Fruit fly (Drosophila melanogaster): ENCODE measurements around the gene tara.

The tara gene

DNA sequence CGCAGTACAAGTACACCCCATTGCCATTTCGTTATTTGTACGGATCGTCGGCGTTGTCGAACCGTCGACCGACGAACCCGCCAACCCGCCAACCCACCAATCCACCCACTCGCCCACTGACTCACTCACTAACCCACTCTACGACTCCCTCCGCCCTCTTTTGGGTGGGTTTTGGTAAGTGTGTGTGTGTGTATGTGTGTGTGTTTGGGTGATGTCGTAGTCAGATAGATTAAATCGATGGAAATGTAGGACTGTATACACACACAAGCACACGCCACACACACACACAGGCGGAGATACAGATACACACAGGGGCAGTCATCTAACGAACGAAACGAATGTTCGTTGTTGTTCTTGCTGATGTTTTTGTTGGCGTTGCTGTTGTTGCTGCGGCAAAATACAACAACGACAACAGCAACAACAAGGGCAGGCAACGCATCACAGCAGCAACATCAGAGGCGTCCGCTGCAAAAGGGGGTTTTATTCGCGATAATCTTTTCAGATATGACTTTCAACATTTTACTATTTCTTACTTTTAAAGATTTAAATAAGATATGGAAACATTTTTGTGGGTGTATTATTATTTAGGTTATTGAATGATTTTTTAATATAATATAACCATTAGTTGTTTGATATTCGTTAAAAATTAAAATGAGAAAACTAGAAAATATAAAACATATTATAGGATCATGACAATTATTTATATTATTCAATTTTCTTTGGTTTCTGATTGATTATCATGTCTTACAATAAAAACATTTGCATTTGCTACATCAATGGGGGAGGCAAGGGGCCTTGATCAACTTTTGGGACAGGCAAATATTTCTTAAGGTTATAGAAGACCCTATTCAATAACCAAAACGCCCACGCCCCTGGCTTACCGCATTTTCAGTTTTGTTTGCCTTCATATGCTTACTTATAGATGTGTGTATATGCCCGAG is 3.8 kb upstream of the tara start (continued):
- TF ChIP-seq CG2120 (GFP tag; optimal IDR thresholded peaks at IDR 0.05): peak; percentile 63
- TF ChIP-seq CG10366 (GFP tag; IDR thresholded peaks at IDR 0.05): peak; percentile 71
- peak; percentile 98 for TF ChIP-seq nmo (GFP tag; optimal IDR thresholded peaks at IDR 0.05)
- TF ChIP-seq CG10959 (GFP tag; IDR thresholded peaks at IDR 0.05): no peak
- peak; percentile 33 for TF ChIP-seq ac (GFP tag; optimal IDR thresholded peaks at IDR 0.05)
- peak; percentile 41 for TF ChIP-seq CG15479 (GFP tag; optimal IDR thresholded peaks at IDR 0.05)
- TF ChIP-seq Spps (tag; optimal IDR thresholded peaks at IDR 0.05): peak; percentile 87
- no peak for TF ChIP-seq D (optimal IDR thresholded peaks at IDR 0.05)
- peak; percentile 95 for TF ChIP-seq D (GFP tag; optimal IDR thresholded peaks at IDR 0.05)
- no peak for TF ChIP-seq Camta (GFP tag; optimal IDR thresholded peaks at IDR 0.05)
- TF ChIP-seq Xrp1 (GFP tag; IDR thresholded peaks at IDR 0.05): peak; percentile 71
- peak; percentile 96 for TF ChIP-seq CG14710 (tag; optimal IDR thresholded peaks at IDR 0.05)
- no peak for TF ChIP-seq klu (GFP tag; IDR thresholded peaks at IDR 0.05)
- peak; percentile 54 for TF ChIP-seq gt (GFP tag; IDR thresholded peaks at IDR 0.05)
- TF ChIP-seq jigr1 (GFP tag; IDR thresholded peaks at IDR 0.05): no peak; the same call in 2 of the 3 replicates
- no peak for TF ChIP-seq gfzf (GFP tag; optimal IDR thresholded peaks at IDR 0.05)
- no peak for TF ChIP-seq Side (GFP tag; optimal IDR thresholded peaks at IDR 0.05)
- TF ChIP-seq Hey (tag; optimal IDR thresholded peaks at IDR 0.05): no peak
- TF ChIP-seq az2 (GFP tag; optimal IDR thresholded peaks at IDR 0.05): peak; percentile 87
- no peak for TF ChIP-seq stwl (tag; optimal IDR thresholded peaks at IDR 0.05)
- TF ChIP-seq crp (GFP tag; optimal IDR thresholded peaks at IDR 0.05): peak in 1 of 2 experiments; percentile 49
- no peak for TF ChIP-seq CG34224 (GFP tag; IDR thresholded peaks at IDR 0.05; ENCODE audit: partially characterized antibody)
- TF ChIP-seq Pdp1 (GFP tag; optimal IDR thresholded peaks at IDR 0.05): peak in 1 of 2 experiments; percentile 55
- TF ChIP-seq da (GFP tag; optimal IDR thresholded peaks at IDR 0.05): no peak
- TF ChIP-seq Scr (GFP tag; IDR thresholded peaks at IDR 0.05; ENCODE audit: partially characterized antibody): no peak
- TF ChIP-seq slp2 (GFP tag; optimal IDR thresholded peaks at IDR 0.05): peak; percentile 72
- no peak for TF ChIP-seq kni (GFP tag; optimal IDR thresholded peaks at IDR 0.05)
- peak; percentile 83 for TF ChIP-seq lmd (GFP tag; IDR thresholded peaks at IDR 0.05)
- peak; percentile 52 for TF ChIP-seq gcm2 (GFP tag; optimal IDR thresholded peaks at IDR 0.05)
- TF ChIP-seq CG7271 (tag; optimal IDR thresholded peaks at IDR 0.05): peak; percentile 63
- TF ChIP-seq tx (GFP tag; optimal IDR thresholded peaks at IDR 0.05): peak; percentile 39
- peak; percentile 98 for TF ChIP-seq Oli (tag; optimal IDR thresholded peaks at IDR 0.05)
- TF ChIP-seq CG18764 (GFP tag; optimal IDR thresholded peaks at IDR 0.05): peak; percentile 78
- TF ChIP-seq danr (GFP tag; IDR thresholded peaks at IDR 0.05): no peak
- TF ChIP-seq fu2 (GFP tag; optimal IDR thresholded peaks at IDR 0.05): no peak
- TF ChIP-seq Atf-2 (GFP tag; optimal IDR thresholded peaks at IDR 0.05): no peak
- TF ChIP-seq cwo (GFP tag; optimal IDR thresholded peaks at IDR 0.05): peak; percentile 57
- peak; percentile 28 for TF ChIP-seq HmgD (GFP tag; optimal IDR thresholded peaks at IDR 0.05)
- peak; percentile 85 for TF ChIP-seq Blimp-1 (GFP tag; optimal IDR thresholded peaks at IDR 0.05)
- peak; percentile 79 for TF ChIP-seq fd3F (GFP tag; optimal IDR thresholded peaks at IDR 0.05)
- TF ChIP-seq CG8290 (GFP tag; optimal IDR thresholded peaks at IDR 0.05): peak; percentile 44
- TF ChIP-seq CG8290 (tag; optimal IDR thresholded peaks at IDR 0.05): peak in 1 of 2 experiments; percentile 64
- no peak for TF ChIP-seq Dll (GFP tag; IDR thresholded peaks at IDR 0.05; ENCODE audit: partially characterized antibody)
- peak; percentile 76; the same call in 1 of the 2 replicates for TF ChIP-seq HLH3B (GFP tag; IDR thresholded peaks at IDR 0.05)
- peak; percentile 26; the same call in 2 of the 3 replicates for TF ChIP-seq Optix (GFP tag; IDR thresholded peaks at IDR 0.05)
- peak; percentile 90 for TF ChIP-seq CG30431 (GFP tag; optimal IDR thresholded peaks at IDR 0.05)
- TF ChIP-seq CG10654 (GFP tag; optimal IDR thresholded peaks at IDR 0.05): peak; percentile 74
- TF ChIP-seq ato (GFP tag; IDR thresholded peaks at IDR 0.05; ENCODE audit: partially characterized antibody): no peak
